Worm (Caenorhabditis elegans) whole organism, L1 larva: ENCODE results near the gene F58F6.6.

Experiments
- Y116A8C.19 ChIP-seq: sonication (generic microtip); optimal IDR thresholded peaks from 2 replicates; lab custom pipeline; 2016; ENCODE audit warnings: missing compliant biosample characterization, missing genetic modification characterization, borderline replicate concordance
- aha-1 ChIP-seq: fragments of 150-350 bp; optimal IDR thresholded peaks from 2 replicates; lab custom pipeline; 2014; ENCODE audit warnings: missing biosample characterization, missing genetic modification characterization
- alr-1 ChIP-seq: fragments of 200-800 bp; sonication (Bioruptor generic); optimal IDR thresholded peaks from 2 replicates; lab custom pipeline; 2018; ENCODE audit warnings: borderline replicate concordance, mild to moderate bottlenecking, missing genetic modification characterization, missing compliant biosample characterization
- aly-2 ChIP-seq: fragments of 150-350 bp; optimal IDR thresholded peaks from 2 replicates; lab custom pipeline; 2014; ENCODE audit warnings: missing biosample characterization, missing genetic modification characterization
- ama-1 ChIP-seq: fragments of 150-350 bp; optimal IDR thresholded peaks from 2 replicates; lab custom pipeline; 2014
- blmp-1 ChIP-seq: fragments of 150-350 bp; optimal IDR thresholded peaks from 2 replicates; lab custom pipeline; 2014; ENCODE audit warnings: missing biosample characterization, missing genetic modification characterization
- ceh-82 ChIP-seq, 3 experiments: fragments of 150-350 bp in 1 of 3; sonication (generic microtip) in 2 of 3; optimal IDR thresholded peaks; 2 replicates each; lab custom pipeline; 2014 to 2017; ENCODE audit warnings: missing biosample characterization in 3 of 3, missing genetic modification characterization in 3 of 3
- dpl-1 ChIP-seq, 3 experiments: fragments of 150-350 bp in 2 of 3; sonication (generic microtip) in 1 of 3; optimal IDR thresholded peaks; 2 replicates each; lab custom pipeline; 2014 to 2017; ENCODE audit warnings: missing biosample characterization in 3 of 3, missing genetic modification characterization in 3 of 3, missing genetic modification reagents in 3 of 3
- efl-1 ChIP-seq, 4 experiments: fragments of 150-350 bp; optimal IDR thresholded peaks in 3 of 4; peaks in 1 of 4; 1 replicate in 1 of 4; 2 replicates in 3 of 4; lab custom pipeline; 2014; ENCODE audit warnings: missing biosample characterization in 2 of 4, missing genetic modification characterization in 2 of 4, missing genetic modification reagents in 2 of 4
- egl-13 ChIP-seq: sonication (generic microtip); optimal IDR thresholded peaks from 2 replicates; lab custom pipeline; 2016; ENCODE audit warnings: missing genotype, missing genetic modification reagents, missing genetic modification characterization, missing compliant biosample characterization
- egl-27 ChIP-seq, 2 experiments: fragments of 150-350 bp in 1 of 2; sonication (generic microtip); optimal IDR thresholded peaks; 3 replicates each; lab custom pipeline; 2017 to 2018; ENCODE audit warnings: missing biosample characterization in 2 of 2, missing genetic modification characterization in 2 of 2, missing genetic modification reagents in 2 of 2
- elt-2 ChIP-seq: sonication (generic microtip); optimal IDR thresholded peaks from 2 replicates; lab custom pipeline; 2016; ENCODE audit warnings: missing genetic modification characterization, mild to moderate bottlenecking, inconsistent platforms, missing compliant biosample characterization, missing genetic modification reagents
- grh-1 ChIP-seq: fragments of 200-800 bp; sonication (Bioruptor generic); IDR thresholded peaks from 2 replicates; pipeline ENCODE4 v1.3.6; 2022; ENCODE audit warnings: missing genetic modification reagents, missing genetic modification characterization, missing compliant biosample characterization
- hpl-2 ChIP-seq: fragments of 150-350 bp; optimal IDR thresholded peaks from 2 replicates; lab custom pipeline; 2014; ENCODE audit warnings: missing biosample characterization, missing genetic modification reagents, missing genetic modification characterization
- isw-1 ChIP-seq: fragments of 200-800 bp; sonication (Bioruptor generic); IDR thresholded peaks from 2 replicates; pipeline ENCODE4 v1.3.6; 2022; ENCODE audit warnings: missing genetic modification characterization, missing compliant biosample characterization
- jun-1 ChIP-seq: fragments of 150-350 bp; optimal IDR thresholded peaks from 2 replicates; lab custom pipeline; 2014; ENCODE audit warnings: missing biosample characterization, missing genetic modification reagents, missing genetic modification characterization
- lin-13 ChIP-seq: fragments of 150-350 bp; optimal IDR thresholded peaks from 2 replicates; lab custom pipeline; 2014; ENCODE audit warnings: missing biosample characterization, missing genetic modification reagents, missing genetic modification characterization
- lin-35 ChIP-seq, 2 experiments: fragments of 150-350 bp; optimal IDR thresholded peaks; 2 replicates each; lab custom pipeline; 2014; ENCODE audit warnings: missing biosample characterization in 2 of 2, missing genetic modification characterization in 2 of 2, missing genetic modification reagents in 2 of 2
- lin-39 ChIP-seq: fragments of 150-350 bp; optimal IDR thresholded peaks from 2 replicates; lab custom pipeline; 2014; ENCODE audit warnings: missing biosample characterization, missing genetic modification reagents, missing genetic modification characterization
- lir-3 ChIP-seq: sonication (generic microtip); optimal IDR thresholded peaks from 2 replicates; lab custom pipeline; 2016; ENCODE audit warnings: mild to moderate bottlenecking, missing genetic modification characterization, moderate library complexity, missing compliant biosample characterization; ENCODE audit not compliant: poor library complexity
- mep-1 ChIP-seq: fragments of 150-350 bp; optimal IDR thresholded peaks from 2 replicates; lab custom pipeline; 2014; ENCODE audit warnings: missing biosample characterization, missing genetic modification characterization
- nhr-11 ChIP-seq: fragments of 150-350 bp; optimal IDR thresholded peaks from 2 replicates; lab custom pipeline; 2014; ENCODE audit warnings: missing biosample characterization, missing genetic modification characterization
- nhr-12 ChIP-seq: sonication (generic microtip); optimal IDR thresholded peaks from 2 replicates; lab custom pipeline; 2017; ENCODE audit warnings: missing biosample characterization, missing genetic modification characterization
- nhr-19 ChIP-seq: fragments of 200-800 bp; sonication (Bioruptor generic); conservative IDR thresholded peaks from 2 replicates; pipeline ENCODE4 v1.3.6; 2022; ENCODE audit warnings: missing genetic modification characterization, missing compliant biosample characterization
- nhr-237 ChIP-seq: fragments of 150-350 bp; optimal IDR thresholded peaks from 2 replicates; lab custom pipeline; 2014; ENCODE audit warnings: missing biosample characterization, missing genetic modification characterization
- nhr-71 ChIP-seq: sonication (generic microtip); optimal IDR thresholded peaks from 2 replicates; lab custom pipeline; 2016; ENCODE audit warnings: mild to moderate bottlenecking, missing genetic modification characterization, moderate library complexity, missing compliant biosample characterization
- nhr-76 ChIP-seq: sonication (generic microtip); optimal IDR thresholded peaks from 2 replicates; lab custom pipeline; 2017; ENCODE audit warnings: missing biosample characterization, missing genetic modification characterization
- nhr-84 ChIP-seq: sonication (generic microtip); optimal IDR thresholded peaks from 2 replicates; lab custom pipeline; 2017; ENCODE audit warnings: missing biosample characterization, missing genetic modification characterization
- nhr-85 ChIP-seq: sonication (generic microtip); peaks from one replicate; lab custom pipeline; 2016; ENCODE audit warnings: missing genetic modification characterization, inconsistent platforms, missing compliant biosample characterization
- pax-3 ChIP-seq: fragments of 200-800 bp; sonication (Bioruptor generic); optimal IDR thresholded peaks from 2 replicates; lab custom pipeline; 2018; ENCODE audit warnings: mild to moderate bottlenecking, missing genetic modification characterization, moderate library complexity, missing compliant biosample characterization
- pqm-1 ChIP-seq: sonication (generic microtip); optimal IDR thresholded peaks from 3 replicates; lab custom pipeline; 2017; ENCODE audit warnings: missing biosample characterization, missing genetic modification characterization
- rnt-1 ChIP-seq: sonication (generic microtip); optimal IDR thresholded peaks from 2 replicates; lab custom pipeline; 2016; ENCODE audit warnings: mild to moderate bottlenecking, missing genetic modification characterization, moderate library complexity, missing compliant biosample characterization
- sox-4 ChIP-seq: sonication (generic microtip); optimal IDR thresholded peaks from 2 replicates; lab custom pipeline; 2016; ENCODE audit warnings: missing genetic modification characterization, missing compliant biosample characterization
- sptf-1 ChIP-seq: fragments of 150-350 bp; optimal IDR thresholded peaks from 2 replicates; lab custom pipeline; 2014; ENCODE audit warnings: missing biosample characterization, missing genetic modification characterization
- tlp-1 ChIP-seq: fragments of 150-350 bp; optimal IDR thresholded peaks from 2 replicates; lab custom pipeline; 2014; ENCODE audit warnings: missing biosample characterization, missing genetic modification characterization
- unc-30 ChIP-seq: sonication (generic microtip); optimal IDR thresholded peaks from 2 replicates; lab custom pipeline; 2017; ENCODE audit warnings: missing biosample characterization, missing genetic modification characterization
- unc-62 ChIP-seq: fragments of 150-350 bp; optimal IDR thresholded peaks from 2 replicates; lab custom pipeline; 2014; ENCODE audit warnings: missing biosample characterization, missing genetic modification reagents, missing genetic modification characterization
- vab-15 ChIP-seq: sonication (generic microtip); optimal IDR thresholded peaks from 2 replicates; lab custom pipeline; 2017; ENCODE audit warnings: missing genotype, mild to moderate bottlenecking, missing genetic modification characterization, missing compliant biosample characterization
- zip-4 ChIP-seq: fragments of 200-800 bp; sonication (Bioruptor generic); optimal IDR thresholded peaks from 2 replicates; lab custom pipeline; 2018; ENCODE audit warnings: mild to moderate bottlenecking, missing genetic modification characterization, moderate library complexity, missing compliant biosample characterization
- ztf-11 ChIP-seq, 2 experiments: sonication (generic microtip); optimal IDR thresholded peaks; 2 replicates each; lab custom pipeline; 2016 to 2017; ENCODE audit warnings: missing genetic modification characterization in 2 of 2, missing biosample characterization in 1 of 2, missing compliant biosample characterization in 1 of 2

The F58F6.6 gene

ce11 chrIV:1378954-1379353, 38.1 kb downstream of the F58F6.6 start:
- TF ChIP-seq nhr-19 (GFP tag; lab: Robert Waterston, UW) (no peak), alr-1 (tag; lab: Kevin White, UChicago) (no peak), jun-1 (tag; lab: Kevin White, UChicago) (peak; percentile 20), pax-3 (no peak), nhr-237 (tag; lab: Kevin White, UChicago) (no peak), pqm-1 (tag; lab: Kevin White, UChicago) (peak; percentile 77), lin-35 (GFP tag; optimal IDR thresholded peaks at IDR 0.05; lab: Kevin White, UChicago) (peak in 1 of 2 experiments; percentile 25), zip-4 (GFP tag; lab: Kevin White, UChicago) (no peak), sptf-1 (tag; lab: Kevin White, UChicago) (no peak), mep-1 (no peak), tlp-1 (tag; lab: Kevin White, UChicago) (no peak), nhr-76 (tag; lab: Kevin White, UChicago) (no peak), elt-2 (tag; lab: Kevin White, UChicago) (peak; percentile 92), ama-1 (lab: Kevin White, UChicago) (no peak), ztf-11 (tag; optimal IDR thresholded peaks at IDR 0.05; lab: Kevin White, UChicago) (no peak)

ce11 chrIV:1380350-1380749, 39.5 kb downstream of the F58F6.6 start:
- TF ChIP-seq rnt-1 (tag; lab: Kevin White, UChicago): no peak

ce11 chrIV:1381596-1382274, 40.8 kb downstream of the F58F6.6 start:
- peak; percentile 37 for TF ChIP-seq blmp-1 (tag; lab: Kevin White, UChicago)
- no peak for TF ChIP-seq unc-30
- TF ChIP-seq, all 84 proteins: peak for 1

- TF ChIP-seq lin-13 (GFP tag; lab: Kevin White, UChicago) (no peak), efl-1 (optimal IDR thresholded peaks at IDR 0.05; lab: Kevin White, UChicago) (no peak), efl-1 (GFP tag; optimal IDR thresholded peaks at IDR 0.05 in 1 of 2; lab: Kevin White, UChicago) (peak in 1 of 2 experiments; percentile 53), Y116A8C.19 (tag; lab: Kevin White, UChicago) (no peak)
Measured at ce11 chrIV:1385500-1385899, 44.6 kb downstream of the F58F6.6 start.

- TF ChIP-seq nhr-76 (tag; lab: Kevin White, UChicago) (no peak), aly-2 (tag; lab: Kevin White, UChicago) (no peak), egl-27 (tag; optimal IDR thresholded peaks at IDR 0.05; lab: Kevin White, UChicago) (no peak)
Measured at ce11 chrIV:1385915-1386314, 45.0 kb downstream of the F58F6.6 start, which contains the start of gene nhr-41. TSS of gene nhr-41 (plus strand) at chrIV:1386215.

ce11 chrIV:1388079-1388478, 47.2 kb downstream of the F58F6.6 start:
- TF ChIP-seq ztf-11 (tag; optimal IDR thresholded peaks at IDR 0.05; lab: Kevin White, UChicago) (no peak), dpl-1 (GFP tag; optimal IDR thresholded peaks at IDR 0.05; lab: Kevin White, UChicago) (peak; percentile 13 to 55 (median 32)), efl-1 (optimal IDR thresholded peaks at IDR 0.05; lab: Kevin White, UChicago) (peak; percentile 27 to 35), efl-1 (GFP tag; optimal IDR thresholded peaks at IDR 0.05 in 1 of 2; lab: Kevin White, UChicago) (peak; percentile 41 to 96), nhr-84 (tag; lab: Kevin White, UChicago) (no peak), nhr-11 (tag; lab: Kevin White, UChicago) (no peak), nhr-12 (no peak), isw-1 (GFP tag; lab: Robert Waterston, UW) (peak; percentile 6; the same call in 1 of the 2 replicates), lir-3 (tag; lab: Kevin White, UChicago) (no peak), grh-1 (peak; percentile 73), sox-4 (tag; lab: Kevin White, UChicago) (no peak), vab-15 (tag; lab: Kevin White, UChicago) (peak; percentile 13), ceh-82 (tag; optimal IDR thresholded peaks at IDR 0.05; lab: Kevin White, UChicago) (peak in 1 of 3 experiments; percentile 64), hpl-2 (no peak), nhr-71 (tag; lab: Kevin White, UChicago) (peak; percentile 70), lin-39 (no peak), sptf-1 (tag; lab: Kevin White, UChicago) (no peak), Y116A8C.19 (tag; lab: Kevin White, UChicago) (no peak), aha-1 (tag; lab: Kevin White, UChicago) (no peak), nhr-85 (tag; lab: Kevin White, UChicago) (peak; percentile 83), egl-13 (tag; lab: Kevin White, UChicago) (no peak), unc-62 (GFP tag; lab: Kevin White, UChicago) (no peak), lin-35 (GFP tag; optimal IDR thresholded peaks at IDR 0.05; lab: Kevin White, UChicago) (peak; percentile 28 to 79)
